Worm (Caenorhabditis elegans) whole organism, L2 larva: ENCODE data around the gene apt-9.

ENCODE experiments used
- ceh-16 ChIP-seq: fragments of 150-350 bp; optimal IDR thresholded peaks from 2 replicates; lab custom pipeline; 2014; ENCODE audit warnings: missing biosample characterization, missing genetic modification characterization
- unc-62 ChIP-seq: fragments of 150-350 bp; optimal IDR thresholded peaks from 2 replicates; lab custom pipeline; 2014; ENCODE audit warnings: missing biosample characterization, missing genetic modification reagents, missing genetic modification characterization

DNA sequence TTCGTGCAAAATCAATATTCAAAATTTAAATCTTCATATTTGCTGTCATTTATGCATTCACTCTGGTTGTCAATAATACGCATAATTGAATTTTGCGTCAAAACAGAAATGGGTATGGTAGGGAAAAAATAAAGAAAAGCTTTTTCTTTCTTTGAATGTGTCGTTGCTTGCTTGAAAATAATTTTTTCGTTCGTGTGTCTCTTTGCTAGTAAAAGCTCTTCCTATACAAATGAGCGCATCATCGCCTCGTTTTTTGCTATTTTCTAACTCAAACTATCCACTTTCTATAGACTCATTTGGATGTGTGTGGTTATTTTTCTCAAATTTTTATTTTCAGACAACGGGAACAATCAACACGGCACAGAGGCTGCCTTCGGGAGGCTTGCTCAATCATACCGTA is 39.7 kb upstream of the apt-9 start, which contains the start of gene ldb-1:
- TF ChIP-seq ceh-16 (tag; lab: Kevin White, UChicago), result no peak
- TF ChIP-seq unc-62 (GFP tag; lab: Kevin White, UChicago), result no peak
